Fruit fly (Drosophila melanogaster) whole organism, embryonic: ENCODE measurements around the gene Nph.
A peak's percentile ranks its signal among the peaks of the same experiment; 100 is the strongest.

Source experiments
- B-H1 ChIP-seq: fragments of 200-800 bp; sonication (Bioruptor generic); IDR thresholded peaks from 3 replicates; pipeline ENCODE4 v1.3.6; 2022; ENCODE audit warnings: missing biosample characterization, missing genetic modification characterization
- CG10209 ChIP-seq: fragments of 200-800 bp; sonication (Bioruptor generic); optimal IDR thresholded peaks from 3 replicates; lab custom pipeline; 2017; ENCODE audit warnings: missing biosample characterization, mild to moderate bottlenecking, missing genetic modification characterization, missing genetic modification reagents
- CG11247 ChIP-seq: fragments of 200-800 bp; sonication (Bioruptor generic); IDR thresholded peaks from 2 replicates; pipeline ENCODE4 v1.3.6; 2022; ENCODE audit warnings: missing biosample characterization, missing genetic modification characterization
- CG13424 ChIP-seq: fragments of 200-800 bp; sonication (Bioruptor generic); optimal IDR thresholded peaks from 2 replicates; lab custom pipeline; 2019; ENCODE audit warnings: missing biosample characterization, mild to moderate bottlenecking, missing genetic modification characterization, moderate library complexity
- CG14050 ChIP-seq: fragments of 200-800 bp; sonication (Bioruptor generic); IDR thresholded peaks from 3 replicates; pipeline ENCODE4 v1.3.6; 2022; ENCODE audit warnings: missing biosample characterization, missing genetic modification characterization
- CG15601 ChIP-seq: fragments of 200-800 bp; sonication (Bioruptor generic); optimal IDR thresholded peaks from 3 replicates; lab custom pipeline; 2019; ENCODE audit warnings: missing biosample characterization, mild to moderate bottlenecking, missing genetic modification characterization, moderate library complexity
- CG17361 ChIP-seq: fragments of 200-800 bp; sonication (Bioruptor generic); IDR thresholded peaks from 3 replicates; pipeline ENCODE4 v1.3.6; 2022; ENCODE audit warnings: missing biosample characterization, missing genetic modification characterization
- CG17568 ChIP-seq: fragments of 200-800 bp; sonication (Bioruptor generic); optimal IDR thresholded peaks from 2 replicates; lab custom pipeline; 2018; ENCODE audit warnings: missing biosample characterization, mild to moderate bottlenecking, missing genetic modification characterization, moderate library complexity
- CG18599 ChIP-seq: fragments of 200-800 bp; sonication (Bioruptor generic); optimal IDR thresholded peaks from 3 replicates; lab custom pipeline; 2017; ENCODE audit warnings: missing biosample characterization, missing genetic modification characterization, mild to moderate bottlenecking, moderate library complexity, missing genetic modification reagents
- CG30020 ChIP-seq: fragments of 200-800 bp; optimal IDR thresholded peaks from 2 replicates; lab custom pipeline; 2019; ENCODE audit warnings: missing biosample characterization, mild to moderate bottlenecking, missing genetic modification characterization, moderate library complexity
- CG31388 ChIP-seq: fragments of 200-800 bp; sonication (Bioruptor generic); optimal IDR thresholded peaks from 2 replicates; lab custom pipeline; 2016; ENCODE audit warnings: missing biosample characterization, missing genetic modification characterization
- CG31441 ChIP-seq: fragments of 200-800 bp; sonication (Bioruptor generic); IDR thresholded peaks from 2 replicates; pipeline ENCODE4 v1.3.6; 2022; ENCODE audit warnings: missing biosample characterization, missing genetic modification characterization
- CG3281 ChIP-seq: fragments of 200-800 bp; sonication (Bioruptor generic); optimal IDR thresholded peaks from 3 replicates; lab custom pipeline; 2017; ENCODE audit warnings: missing biosample characterization, mild to moderate bottlenecking, missing genetic modification characterization
- CG4730 ChIP-seq: fragments of 200-800 bp; sonication (Bioruptor generic); IDR thresholded peaks from 2 replicates; pipeline ENCODE4 v1.3.6; 2022; ENCODE audit warnings: missing biosample characterization, missing genetic modification characterization
- CG6654 ChIP-seq: fragments of 200-800 bp; sonication (Bioruptor generic); optimal IDR thresholded peaks from 2 replicates; lab custom pipeline; 2017; ENCODE audit warnings: missing biosample characterization, mild to moderate bottlenecking, missing genetic modification characterization
- CG6813 ChIP-seq: fragments of 200-800 bp; sonication (Bioruptor generic); optimal IDR thresholded peaks from 2 replicates; lab custom pipeline; 2017; ENCODE audit warnings: missing biosample characterization, missing genetic modification characterization, mild to moderate bottlenecking, moderate library complexity, missing genetic modification reagents
- CG7556 ChIP-seq: fragments of 200-800 bp; sonication (Bioruptor generic); optimal IDR thresholded peaks from 2 replicates; lab custom pipeline; 2017; ENCODE audit warnings: missing biosample characterization, mild to moderate bottlenecking, missing genetic modification characterization
- CG8281 ChIP-seq: fragments of 200-800 bp; sonication (Bioruptor generic); optimal IDR thresholded peaks from 2 replicates; lab custom pipeline; 2018; ENCODE audit warnings: missing biosample characterization, mild to moderate bottlenecking, missing genetic modification characterization, moderate library complexity
- CG8944 ChIP-seq: fragments of 200-800 bp; sonication (Bioruptor generic); optimal IDR thresholded peaks from 3 replicates; lab custom pipeline; 2016; ENCODE audit warnings: missing biosample characterization, missing genetic modification characterization
- Dek ChIP-seq: fragments of 200-800 bp; sonication (Bioruptor generic); optimal IDR thresholded peaks from 3 replicates; lab custom pipeline; 2019; ENCODE audit warnings: missing biosample characterization, mild to moderate bottlenecking, missing genetic modification characterization, moderate library complexity
- Dll ChIP-seq: fragments of 200-800 bp; sonication (Bioruptor generic); IDR thresholded peaks from 4 replicates; pipeline ENCODE4 v1.3.6; 2022; ENCODE audit warnings: missing biosample characterization, missing genetic modification characterization; ENCODE audit not compliant: partially characterized antibody
- Doc2 ChIP-seq: fragments of 200-800 bp; sonication (Bioruptor generic); IDR thresholded peaks from 2 replicates; pipeline ENCODE4 v1.3.6; 2022; ENCODE audit warnings: missing biosample characterization, missing genetic modification characterization
- Fer2 ChIP-seq: fragments of 200-800 bp; sonication (Bioruptor generic); optimal IDR thresholded peaks from 2 replicates; lab custom pipeline; 2018; ENCODE audit warnings: missing biosample characterization, mild to moderate bottlenecking, missing genetic modification characterization, moderate library complexity
- HLH54F ChIP-seq: fragments of 200-800 bp; sonication (Bioruptor generic); optimal IDR thresholded peaks from 3 replicates; lab custom pipeline; 2016; ENCODE audit warnings: missing biosample characterization, missing genetic modification characterization
- Hr39 ChIP-seq: fragments of >200 bp; optimal IDR thresholded peaks from 2 replicates; lab custom pipeline; 2017
- Hsf ChIP-seq: fragments of 200-800 bp; sonication (Bioruptor generic); optimal IDR thresholded peaks from 3 replicates; lab custom pipeline; 2016; ENCODE audit warnings: missing biosample characterization, missing genetic modification characterization
- Med ChIP-seq: fragments of 200-800 bp; sonication (Bioruptor generic); peaks from one replicate; lab custom pipeline; 2016; ENCODE audit warnings: missing biosample characterization, missing genetic modification characterization, mild to moderate bottlenecking, inconsistent platforms, moderate library complexity
- Ssrp ChIP-seq: fragments of 200-800 bp; sonication (Bioruptor generic); optimal IDR thresholded peaks from 2 replicates; lab custom pipeline; 2018; ENCODE audit warnings: missing biosample characterization, mild to moderate bottlenecking, missing genetic modification characterization, moderate library complexity
- amos ChIP-seq: fragments of 200-800 bp; sonication (Bioruptor generic); IDR thresholded peaks from 2 replicates; pipeline ENCODE4 v1.3.6; 2022; ENCODE audit warnings: missing biosample characterization, missing genetic modification characterization; ENCODE audit not compliant: partially characterized antibody
- ara ChIP-seq: fragments of 200-800 bp; sonication (Bioruptor generic); IDR thresholded peaks from 2 replicates; pipeline ENCODE4 v1.3.6; 2022; ENCODE audit warnings: missing biosample characterization, missing genetic modification characterization
- bsh ChIP-seq, 2 experiments: fragments of 200-800 bp; sonication (Bioruptor generic); optimal IDR thresholded peaks; 2 replicates each; lab custom pipeline; 2017 to 2018; ENCODE audit warnings: mild to moderate bottlenecking in 2 of 2, missing biosample characterization in 2 of 2, missing genetic modification characterization in 2 of 2, moderate library complexity in 1 of 2
- caup ChIP-seq: fragments of 200-800 bp; sonication (Bioruptor generic); optimal IDR thresholded peaks from 3 replicates; lab custom pipeline; 2017; ENCODE audit warnings: missing biosample characterization, mild to moderate bottlenecking, missing genetic modification characterization, moderate library complexity; ENCODE audit not compliant: severe bottlenecking
- chinmo ChIP-seq: fragments of 200-800 bp; sonication (Bioruptor generic); IDR thresholded peaks from 4 replicates; pipeline ENCODE4 v1.3.6; 2022; ENCODE audit warnings: missing biosample characterization, missing genetic modification characterization; ENCODE audit not compliant: partially characterized antibody
- corto ChIP-seq: fragments of 200-800 bp; sonication (Bioruptor generic); optimal IDR thresholded peaks from 2 replicates; lab custom pipeline; 2016; ENCODE audit warnings: missing biosample characterization, mild to moderate bottlenecking, missing genetic modification characterization, moderate library complexity
- crc ChIP-seq: fragments of 200-800 bp; sonication (Bioruptor generic); optimal IDR thresholded peaks from 2 replicates; lab custom pipeline; 2016; ENCODE audit warnings: missing biosample characterization, missing genetic modification characterization
- eyg ChIP-seq: fragments of 200-800 bp; sonication (Bioruptor generic); optimal IDR thresholded peaks from 3 replicates; lab custom pipeline; 2016; ENCODE audit warnings: missing biosample characterization, missing genetic modification characterization
- fd64A ChIP-seq: fragments of 200-800 bp; sonication (Bioruptor generic); optimal IDR thresholded peaks from 3 replicates; lab custom pipeline; 2018; ENCODE audit warnings: missing biosample characterization, mild to moderate bottlenecking, missing genetic modification characterization
- gem ChIP-seq: fragments of 200-800 bp; sonication (Bioruptor generic); optimal IDR thresholded peaks from 2 replicates; lab custom pipeline; 2019; ENCODE audit warnings: missing biosample characterization, mild to moderate bottlenecking, missing genetic modification characterization, moderate library complexity
- grau ChIP-seq: fragments of 200-800 bp; optimal IDR thresholded peaks from 3 replicates; lab custom pipeline; 2019; ENCODE audit warnings: missing biosample characterization, mild to moderate bottlenecking, missing genetic modification characterization, moderate library complexity
- ham ChIP-seq: fragments of 200-800 bp; sonication (Bioruptor generic); IDR thresholded peaks from 2 replicates; pipeline ENCODE4 v1.3.6; 2022; ENCODE audit warnings: missing biosample characterization, missing genetic modification characterization
- hb ChIP-seq: fragments of 200-800 bp; sonication (Bioruptor generic); IDR thresholded peaks from 3 replicates; pipeline ENCODE4 v1.3.6; 2022; ENCODE audit warnings: missing biosample characterization, missing genetic modification characterization; ENCODE audit not compliant: partially characterized antibody
- lab ChIP-seq: fragments of 200-800 bp; sonication (Bioruptor generic); optimal IDR thresholded peaks from 3 replicates; lab custom pipeline; 2017; ENCODE audit warnings: missing biosample characterization, missing genetic modification characterization, mild to moderate bottlenecking, moderate library complexity, missing genetic modification reagents
- mam ChIP-seq: fragments of 200-800 bp; sonication (Bioruptor generic); optimal IDR thresholded peaks from 3 replicates; lab custom pipeline; 2016; ENCODE audit warnings: missing biosample characterization, missing genetic modification characterization
- phol ChIP-seq: fragments of 200-800 bp; sonication (Bioruptor generic); optimal IDR thresholded peaks from 3 replicates; lab custom pipeline; 2018; ENCODE audit warnings: missing biosample characterization, mild to moderate bottlenecking, missing genetic modification characterization, moderate library complexity
- pros ChIP-seq: fragments of 200-800 bp; sonication (Bioruptor generic); optimal IDR thresholded peaks from 3 replicates; lab custom pipeline; 2019; ENCODE audit warnings: missing biosample characterization, mild to moderate bottlenecking, missing genetic modification characterization, moderate library complexity
- ranshi ChIP-seq: fragments of 200-800 bp; sonication (Bioruptor generic); IDR thresholded peaks from 2 replicates; pipeline ENCODE4 v1.3.6; 2022; ENCODE audit warnings: missing biosample characterization, missing genetic modification characterization
- ro ChIP-seq: fragments of 200-800 bp; sonication (Bioruptor generic); IDR thresholded peaks from 2 replicates; pipeline ENCODE4 v1.3.6; 2022; ENCODE audit warnings: missing biosample characterization, missing genetic modification characterization
- tgo ChIP-seq: fragments of 200-800 bp; sonication (Bioruptor generic); IDR thresholded peaks from 3 replicates; pipeline ENCODE4 v1.3.6; 2022; ENCODE audit warnings: missing biosample characterization, missing genetic modification characterization
- vvl ChIP-seq: fragments of 200-800 bp; sonication (Bioruptor generic); IDR thresholded peaks from 2 replicates; pipeline ENCODE4 v1.3.6; 2022; ENCODE audit warnings: missing biosample characterization, missing genetic modification characterization
- z ChIP-seq: fragments of 200-800 bp; sonication (Bioruptor generic); IDR thresholded peaks from 3 replicates; pipeline ENCODE4 v1.3.6; 2022; ENCODE audit warnings: missing biosample characterization, missing genetic modification characterization

Gene Nph

DNA sequence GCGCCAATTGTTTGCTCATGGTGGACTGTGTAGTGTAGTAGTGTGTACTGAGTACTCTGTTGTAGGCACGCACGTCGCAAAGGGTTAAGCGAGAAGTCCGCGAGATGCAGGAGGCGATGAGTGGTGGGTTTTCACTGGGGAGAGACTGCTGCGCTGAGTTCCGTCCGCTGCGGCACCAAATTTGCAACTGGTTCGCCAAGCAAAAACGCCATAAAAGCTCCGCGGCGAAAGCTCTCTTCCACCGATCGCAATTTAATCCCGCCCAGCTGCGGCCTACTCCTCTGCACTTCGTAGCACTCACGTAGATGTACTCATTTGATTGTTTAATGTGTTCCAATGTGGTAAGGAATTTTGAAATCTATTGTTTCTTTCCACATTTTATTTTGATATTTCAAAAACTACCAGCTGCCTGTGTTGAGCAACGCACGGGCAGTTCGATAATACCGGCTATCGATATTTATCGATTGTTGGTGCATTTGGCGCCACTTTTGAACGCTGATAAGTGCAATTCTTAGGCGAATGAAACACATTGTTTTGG, 10.4 kb upstream of the Nph start, which contains the start of gene CG7920 (continued):
- TF ChIP-seq lab, result peak; percentile 49
- no peak for TF ChIP-seq mam (GFP tag; lab: Kevin White, UChicago)
- no peak for TF ChIP-seq CG17568 (GFP tag; lab: Kevin White, UChicago)
- TF ChIP-seq amos (GFP tag; lab: Robert Waterston, UW), result peak; percentile 81
- TF ChIP-seq fd64A (GFP tag; lab: Kevin White, UChicago), result no peak
- peak in 1 of 2 experiments; percentile 14 for TF ChIP-seq bsh (GFP tag; optimal IDR thresholded peaks at IDR 0.05; lab: Kevin White, UChicago)
- no peak for TF ChIP-seq ara (GFP tag; lab: Robert Waterston, UW)
- TF ChIP-seq pros (GFP tag; lab: Kevin White, UChicago), result no peak
- 0 out of 2 replicates have a peak, but pooled peaks have one; percentile 6 for TF ChIP-seq CG11247
- TF ChIP-seq tgo, result no peak
- no peak for TF ChIP-seq CG4730
- TF ChIP-seq CG13424 (tag; lab: Kevin White, UChicago), result no peak
- TF ChIP-seq hb (GFP tag; lab: Robert Waterston, UW), result peak; percentile 65; the same call in 1 of the 3 replicates
- TF ChIP-seq HLH54F (GFP tag; lab: Kevin White, UChicago), result peak; percentile 9
- TF ChIP-seq z, result 0 out of 3 replicates have a peak, but pooled peaks have one; percentile 53
- no peak for TF ChIP-seq Doc2
- TF ChIP-seq B-H1 (GFP tag; lab: Robert Waterston, UW), result no peak
- no peak for TF ChIP-seq corto
- TF ChIP-seq caup (GFP tag; lab: Kevin White, UChicago), result peak; percentile 52
- TF ChIP-seq CG8944 (GFP tag; lab: Kevin White, UChicago), result no peak
- peak; percentile 56 for TF ChIP-seq phol (tag; lab: Kevin White, UChicago)
- no peak for TF ChIP-seq CG30020
- TF ChIP-seq CG8281 (tag; lab: Kevin White, UChicago), result no peak
- TF ChIP-seq CG6813 (GFP tag; lab: Kevin White, UChicago), result no peak
- TF ChIP-seq CG6654, result no peak
- TF ChIP-seq CG18599 (GFP tag; lab: Kevin White, UChicago), result peak; percentile 71
- no peak for TF ChIP-seq CG15601
- TF ChIP-seq crc (GFP tag; lab: Kevin White, UChicago), result no peak
- TF ChIP-seq Hsf, result no peak
- TF ChIP-seq Hr39 (lab: Kevin White, UChicago), result no peak
- no peak for TF ChIP-seq gem
- peak; percentile 76; the same call in 2 of the 4 replicates for TF ChIP-seq chinmo (GFP tag; lab: Robert Waterston, UW)
- peak; percentile 89 for TF ChIP-seq Dll
- TF ChIP-seq Fer2 (tag; lab: Kevin White, UChicago), result no peak
- TF ChIP-seq ham (GFP tag; lab: Robert Waterston, UW), result no peak
- no peak for TF ChIP-seq CG10209 (GFP tag; lab: Kevin White, UChicago)
- TF ChIP-seq CG31388, result no peak
- no peak for TF ChIP-seq Ssrp (tag; lab: Kevin White, UChicago)
- peak; percentile 46 for TF ChIP-seq CG3281
- TF ChIP-seq eyg, result peak; percentile 34
- peak; percentile 34 for TF ChIP-seq grau
- TF ChIP-seq CG31441 (GFP tag; lab: Robert Waterston, UW), result 0 out of 2 replicates have a peak, but pooled peaks have one; percentile 8
- TF ChIP-seq ranshi, result no peak; the same call in 1 of the 2 replicates
- no peak for TF ChIP-seq ro
- TF ChIP-seq CG7556 (GFP tag; lab: Kevin White, UChicago), result peak; percentile 23
- TF ChIP-seq CG17361 (GFP tag; lab: Robert Waterston, UW), result no peak
- TF ChIP-seq vvl (GFP tag; lab: Robert Waterston, UW), result no peak; the same call in 1 of the 2 replicates
- TF ChIP-seq Med, result peak; percentile 83
- no peak for TF ChIP-seq CG14050
- TF ChIP-seq Dek, result peak; percentile 22
